Fruit fly (Drosophila melanogaster) ovary, adult (tissue): ENCODE results near the gene Idh3g.

Experiments
- CG17801 ChIP-seq: fragments of 200-800 bp; optimal IDR thresholded peaks from 2 replicates; lab custom pipeline; 2019; ENCODE audit warnings: missing biosample characterization, mild to moderate bottlenecking, missing genetic modification characterization, moderate library complexity; ENCODE audit not compliant: partially characterized antibody

Gene Idh3g

DNA sequence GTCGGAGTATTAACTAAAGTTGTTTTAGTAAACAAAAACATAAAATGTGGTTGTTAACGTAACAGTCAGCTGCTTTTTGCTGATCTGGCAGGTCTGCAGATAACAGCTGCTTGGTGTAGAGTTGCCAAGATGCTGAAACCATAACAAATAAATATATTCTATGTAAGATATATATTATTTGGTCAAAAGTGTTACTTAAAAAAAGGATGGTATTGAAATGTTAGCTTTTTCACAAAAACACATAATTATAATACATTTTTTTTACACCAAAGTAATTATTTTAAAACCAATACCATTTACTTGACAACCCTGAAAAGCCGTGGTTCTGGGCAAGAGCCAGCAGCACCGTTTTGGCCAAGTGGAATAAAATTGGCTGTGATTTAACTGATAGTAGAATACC, at the start of gene Idh3g, which contains the start of gene CG4743:
Idh3g (plus strand) TSS at position 318 of the 400 bp plus-strand sequence.
CG4743 (minus strand) TSS at position 23 of the 400 bp plus-strand sequence.
- peak; percentile 99 for TF ChIP-seq CG17801 (GFP tag; lab: Kevin White, UChicago)

DNA sequence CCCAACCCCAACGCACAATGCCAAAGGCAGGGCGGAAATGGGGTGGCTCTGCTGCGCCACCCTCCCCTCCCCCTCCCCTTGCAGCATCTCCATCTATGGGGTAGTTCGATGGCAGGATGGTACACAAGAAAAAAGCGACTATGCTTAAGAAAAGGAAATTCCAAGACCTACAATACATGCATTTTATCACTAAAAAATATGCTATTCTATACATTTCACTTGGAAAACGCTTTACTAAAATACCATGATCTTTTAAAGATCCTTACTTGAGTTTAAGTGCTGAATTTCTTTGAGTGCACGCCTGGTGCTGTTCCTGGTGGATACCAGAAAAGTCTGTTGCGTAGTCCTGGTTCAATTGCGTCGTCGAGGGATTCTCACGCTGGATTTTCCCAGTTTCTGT, 49.6 kb upstream of the Idh3g start:
- no peak for TF ChIP-seq CG17801 (GFP tag; lab: Kevin White, UChicago)

- TF ChIP-seq CG17801 (GFP tag; lab: Kevin White, UChicago): no peak
These were observed 46.7 kb upstream of the Idh3g start for dm6 chr3R:25633865-25634460.

DNA sequence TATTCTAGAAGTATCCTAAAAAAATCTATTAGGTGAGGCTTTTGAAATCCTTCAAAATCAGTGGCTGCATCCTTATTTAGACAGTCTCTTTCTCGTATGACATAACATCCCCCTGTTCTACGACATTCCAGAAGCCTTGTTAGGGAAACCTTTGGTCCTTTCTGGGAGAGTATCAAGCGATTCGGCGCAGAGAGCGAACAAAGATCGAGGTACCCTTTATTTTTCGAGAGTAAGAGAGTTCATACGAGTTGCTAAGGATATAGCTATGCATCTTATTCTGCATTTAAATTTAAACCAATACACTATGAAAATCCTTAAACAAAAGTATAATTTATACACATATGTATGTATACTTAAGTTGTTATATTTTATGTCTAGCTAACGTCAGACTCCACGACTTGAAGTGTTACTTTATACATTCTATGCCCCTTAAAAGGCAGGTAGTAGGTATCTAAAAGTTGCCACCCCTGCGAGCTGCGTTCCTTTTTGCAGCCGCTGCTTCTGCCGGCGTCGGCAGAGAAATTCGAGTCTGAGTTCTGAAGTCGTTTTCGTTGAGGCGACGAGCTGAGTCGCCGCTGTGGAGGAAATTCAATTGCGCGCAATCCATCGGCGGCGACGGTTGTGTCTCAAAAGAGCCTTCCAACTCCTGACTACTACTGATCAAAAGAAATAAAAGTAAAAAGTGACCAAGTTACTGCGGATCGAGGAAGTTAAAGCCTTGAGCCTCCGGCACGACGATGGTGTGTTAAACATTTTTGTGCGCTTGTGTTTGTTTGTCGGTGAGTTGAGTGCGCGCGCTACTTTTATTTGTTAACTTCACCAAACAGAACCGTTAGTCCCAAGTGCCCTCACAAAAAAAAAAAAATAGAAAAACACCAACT, 43.1 kb upstream of the Idh3g start, which contains the start of gene jigr1:
jigr1 (plus strand) TSS at position 550 of the 881 bp plus-strand sequence.
- no peak for TF ChIP-seq CG17801 (GFP tag; lab: Kevin White, UChicago)

- TF ChIP-seq CG17801 (GFP tag; lab: Kevin White, UChicago): no peak
These were observed 42.3 kb upstream of the Idh3g start for dm6 chr3R:25638381-25638780.

DNA sequence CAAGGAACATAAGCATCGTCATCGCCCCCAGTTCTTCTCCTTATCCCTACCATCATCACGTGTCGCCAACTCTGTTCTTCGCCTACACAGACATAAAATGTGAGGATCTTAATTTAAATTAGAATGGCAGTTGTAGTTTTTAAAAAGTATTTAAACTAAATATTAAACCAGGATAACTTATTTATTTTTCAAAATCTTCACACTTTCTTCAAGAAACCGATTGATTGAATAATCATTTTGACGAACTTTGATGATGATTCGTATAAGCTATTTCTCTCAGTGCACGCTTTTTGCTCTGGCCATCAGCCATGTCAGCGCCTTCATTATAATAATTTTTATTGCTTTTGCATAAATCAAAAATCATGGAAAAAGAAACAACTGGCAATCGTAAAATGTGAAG, 41.7 kb upstream of the Idh3g start:
- TF ChIP-seq CG17801 (GFP tag; lab: Kevin White, UChicago): peak; percentile 90

DNA sequence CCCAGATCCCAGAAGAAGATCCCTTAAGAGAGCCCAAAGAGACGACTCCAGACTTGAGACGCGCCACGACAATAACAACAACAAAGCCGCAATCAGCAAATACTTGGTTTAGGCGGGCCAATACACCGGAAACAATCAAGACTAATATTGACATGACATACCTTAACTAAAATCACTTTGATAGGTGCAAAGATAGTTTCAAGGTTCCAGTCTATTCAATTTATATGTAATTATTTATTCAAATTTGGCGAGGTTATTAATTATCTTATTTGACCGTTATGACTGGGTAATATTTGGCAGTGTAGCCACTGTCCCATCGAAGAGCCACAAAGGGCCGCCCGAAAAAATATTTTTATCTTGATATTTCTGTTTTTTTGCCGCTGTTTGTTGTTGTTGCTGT, 40.2 kb upstream of the Idh3g start:
- peak; percentile 86 for TF ChIP-seq CG17801 (GFP tag; lab: Kevin White, UChicago)

- no peak for TF ChIP-seq CG17801 (GFP tag; lab: Kevin White, UChicago)
These were observed 36.5 kb upstream of the Idh3g start for dm6 chr3R:25644172-25644571.

DNA sequence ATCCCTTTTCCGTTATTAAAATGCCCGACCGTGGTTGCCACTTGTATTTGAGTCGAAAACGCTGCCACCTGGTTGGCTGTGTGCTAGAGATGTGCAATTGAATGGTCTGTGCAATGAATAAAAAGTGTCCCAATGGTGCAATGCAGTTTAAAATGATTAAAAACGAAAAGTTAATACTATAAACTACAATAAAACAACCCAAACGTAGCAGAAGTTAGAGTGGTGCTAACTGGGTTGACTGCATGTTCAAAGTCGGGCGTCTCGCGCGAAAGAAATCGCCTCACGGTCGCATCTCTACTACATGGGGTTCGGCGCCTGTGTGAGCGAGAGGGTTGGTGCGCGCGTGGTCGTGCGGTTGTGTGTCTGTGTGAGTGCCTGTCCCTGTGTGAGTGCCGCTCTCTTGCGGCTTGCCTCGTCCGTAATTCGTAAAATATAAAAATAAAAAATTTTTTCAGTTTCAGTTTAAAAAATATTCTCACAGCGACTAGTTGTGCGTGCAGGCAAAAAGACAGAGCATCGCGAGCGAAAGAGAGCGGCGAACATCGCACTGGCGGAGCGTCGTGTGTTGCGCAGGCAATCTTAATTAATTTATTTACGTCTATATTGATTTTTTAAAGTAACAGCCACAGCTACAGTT, 33.6 kb upstream of the Idh3g start:
- peak; percentile 78 for TF ChIP-seq CG17801 (GFP tag; lab: Kevin White, UChicago)

DNA sequence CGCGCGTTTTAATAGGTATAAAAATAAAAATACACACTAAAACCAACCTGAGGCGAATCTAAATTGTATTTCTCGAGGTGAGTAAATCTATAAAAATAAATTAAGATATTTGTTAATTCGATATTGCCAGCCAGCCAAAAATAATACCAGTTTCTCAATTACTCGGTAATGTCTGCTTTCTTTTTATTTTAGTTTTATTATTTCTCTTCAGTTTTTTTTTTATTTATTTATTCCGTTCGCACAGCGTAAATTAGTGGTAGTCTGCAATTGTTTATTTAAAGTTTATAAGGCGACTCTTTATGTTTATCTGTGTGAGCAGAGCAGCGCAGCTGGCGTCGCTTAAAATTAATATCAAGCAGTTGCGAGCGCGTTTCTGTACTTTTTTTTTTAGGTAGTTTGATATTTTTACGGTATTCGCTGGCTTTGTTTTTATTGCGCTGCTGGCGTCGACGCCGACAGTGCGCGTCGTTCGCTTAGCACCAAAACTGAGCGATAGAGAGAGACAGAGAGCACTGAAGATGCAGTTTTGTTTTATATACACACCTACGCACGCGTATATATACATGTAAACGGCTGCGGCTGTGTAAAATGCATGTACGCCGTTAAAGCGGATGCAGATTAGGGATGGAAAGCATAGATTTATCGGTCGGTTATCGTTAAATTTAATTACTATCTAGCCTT, 32.9 kb upstream of the Idh3g start:
- TF ChIP-seq CG17801 (GFP tag; lab: Kevin White, UChicago): peak; percentile 87

DNA sequence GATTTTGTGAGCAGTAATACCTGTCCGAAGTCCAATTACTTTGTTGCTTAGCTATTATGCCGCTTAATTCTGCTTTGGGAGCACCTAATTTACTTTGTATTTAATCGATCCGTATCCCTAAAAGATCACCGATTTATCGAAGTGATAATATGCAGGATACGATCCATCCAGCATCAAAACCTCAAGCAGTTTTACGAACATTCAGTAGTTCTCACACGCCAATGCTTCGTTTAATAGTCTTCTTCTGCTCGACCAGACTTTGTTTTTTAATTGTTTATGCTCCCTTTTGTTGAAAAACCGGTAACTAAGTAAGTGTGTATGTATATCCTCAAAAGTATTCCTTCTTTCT, 32.4 kb upstream of the Idh3g start:
- TF ChIP-seq CG17801 (GFP tag; lab: Kevin White, UChicago): no peak

DNA sequence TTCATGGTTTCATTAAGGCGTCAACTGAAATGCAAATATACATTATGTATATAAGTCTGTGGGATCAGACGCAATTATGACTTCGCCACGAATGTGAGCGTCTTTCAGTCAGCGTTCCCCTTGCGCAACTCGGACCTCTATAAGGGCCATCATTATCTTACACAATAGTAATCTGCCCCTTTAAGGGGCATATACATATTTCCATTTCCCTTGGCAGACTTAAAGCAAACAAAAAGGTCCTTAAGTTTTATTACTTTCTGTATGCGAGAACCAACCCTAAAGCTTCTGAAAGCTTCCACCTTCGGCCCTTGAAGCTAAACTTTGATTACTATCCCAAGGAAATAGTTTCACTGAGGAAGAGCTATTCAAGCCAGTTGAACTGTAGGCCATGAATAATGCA, 30.2 kb upstream of the Idh3g start:
- no peak for TF ChIP-seq CG17801 (GFP tag; lab: Kevin White, UChicago)

DNA sequence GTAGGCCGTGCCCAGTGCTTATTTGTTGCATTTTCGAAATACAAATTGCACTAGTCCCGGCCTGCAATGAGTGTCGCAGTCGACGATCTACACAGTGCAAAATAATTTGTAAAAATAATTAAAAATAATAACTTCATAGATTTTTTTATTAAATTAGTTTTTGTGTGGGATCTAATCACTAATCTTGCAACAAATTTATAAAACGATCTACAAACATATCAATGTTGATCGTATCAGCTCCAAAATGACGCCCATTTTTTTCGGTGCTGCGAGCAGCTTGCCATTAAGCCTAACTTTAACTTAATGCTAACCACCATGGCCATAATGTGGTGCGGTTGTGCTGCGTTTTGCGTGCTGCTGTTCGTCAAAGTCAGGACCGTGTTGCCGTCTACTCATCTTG, 29.2 kb upstream of the Idh3g start:
- peak; percentile 48 for TF ChIP-seq CG17801 (GFP tag; lab: Kevin White, UChicago)

DNA sequence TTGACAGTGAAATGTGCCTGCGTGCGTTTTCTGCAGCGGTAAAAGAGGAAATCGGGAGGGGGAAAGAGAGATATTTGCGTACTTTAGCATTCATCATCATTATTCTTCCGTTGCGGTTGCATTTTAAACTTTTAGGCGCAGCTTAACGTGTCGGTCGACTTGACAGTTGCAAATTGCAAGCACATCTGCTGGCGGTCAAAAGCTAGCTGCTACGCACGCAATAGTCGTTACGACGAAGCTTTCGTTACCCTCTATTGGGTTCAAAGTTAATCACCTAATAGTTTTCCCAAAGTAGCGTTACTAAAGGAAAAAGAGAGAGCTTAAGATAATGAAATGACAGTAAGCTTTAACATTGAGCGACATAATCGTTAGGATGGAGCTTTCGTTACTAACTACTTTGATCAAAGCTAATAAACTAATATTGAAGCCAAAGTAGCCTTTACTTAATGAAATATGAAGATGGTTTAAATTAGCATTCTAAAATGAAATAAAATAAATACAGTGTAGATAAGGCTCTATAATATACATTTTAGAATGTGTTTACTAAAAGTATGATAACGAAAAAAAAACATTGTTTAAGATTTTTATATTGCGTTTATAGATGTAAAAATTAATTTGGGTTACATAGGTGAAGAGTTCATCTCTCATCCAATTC, 28.5 kb upstream of the Idh3g start:
- TF ChIP-seq CG17801 (GFP tag; lab: Kevin White, UChicago): peak; percentile 24
